Worm (Caenorhabditis elegans) whole organism, mixed stage, embryonic: ENCODE measurements around the gene pqn-35.

Source experiments
- M03D4.4 ChIP-seq: sonication (generic microtip); optimal IDR thresholded peaks from 2 replicates; lab custom pipeline; 2017; ENCODE audit warnings: mild to moderate bottlenecking, missing genetic modification characterization, missing compliant biosample characterization
- bed-3 ChIP-seq: fragments of 200-800 bp; sonication (Bioruptor generic); optimal IDR thresholded peaks from 3 replicates; lab custom pipeline; 2018; ENCODE audit warnings: mild to moderate bottlenecking, missing genetic modification characterization, moderate library complexity, missing compliant biosample characterization
- blmp-1 ChIP-seq: fragments of 150-350 bp; optimal IDR thresholded peaks from 2 replicates; lab custom pipeline; 2014; ENCODE audit warnings: missing biosample characterization, missing genetic modification characterization
- ceh-43 ChIP-seq: fragments of 200-800 bp; sonication (Bioruptor generic); optimal IDR thresholded peaks from 2 replicates; lab custom pipeline; 2018; ENCODE audit warnings: mild to moderate bottlenecking, missing genetic modification characterization, moderate library complexity, missing compliant biosample characterization
- ces-1 ChIP-seq: fragments of 150-350 bp; optimal IDR thresholded peaks from 2 replicates; lab custom pipeline; 2014; ENCODE audit warnings: missing biosample characterization, missing genetic modification reagents, missing genetic modification characterization
- cnd-1 ChIP-seq: fragments of 200-800 bp; sonication (Bioruptor generic); optimal IDR thresholded peaks from 2 replicates; lab custom pipeline; 2018; ENCODE audit warnings: mild to moderate bottlenecking, missing genetic modification characterization, missing compliant biosample characterization
- drap-1 ChIP-seq: fragments of 200-800 bp; sonication (Bioruptor generic); optimal IDR thresholded peaks from 3 replicates; lab custom pipeline; 2018; ENCODE audit warnings: mild to moderate bottlenecking, missing genetic modification characterization, missing compliant biosample characterization
- elt-3 ChIP-seq: fragments of 150-350 bp; optimal IDR thresholded peaks from 2 replicates; lab custom pipeline; 2014; ENCODE audit warnings: missing biosample characterization, missing genetic modification characterization
- flh-1 ChIP-seq: fragments of 200-800 bp; sonication (Bioruptor generic); optimal IDR thresholded peaks from 2 replicates; lab custom pipeline; 2018; ENCODE audit warnings: mild to moderate bottlenecking, missing genetic modification characterization, moderate library complexity, missing compliant biosample characterization
- ham-2 ChIP-seq: fragments of 200-800 bp; sonication (Bioruptor generic); optimal IDR thresholded peaks from 2 replicates; lab custom pipeline; 2018; ENCODE audit warnings: mild to moderate bottlenecking, missing genetic modification characterization, missing compliant biosample characterization
- hlh-1 ChIP-seq: fragments of 150-350 bp; optimal IDR thresholded peaks from 2 replicates; lab custom pipeline; 2014; ENCODE audit warnings: missing biosample characterization, missing genetic modification reagents, missing genetic modification characterization
- lin-13 ChIP-seq: fragments of 150-350 bp; optimal IDR thresholded peaks from 2 replicates; lab custom pipeline; 2014; ENCODE audit warnings: missing biosample characterization, missing genetic modification characterization
- lin-32 ChIP-seq: fragments of 200-800 bp; sonication (Bioruptor generic); optimal IDR thresholded peaks from 2 replicates; lab custom pipeline; 2018; ENCODE audit warnings: mild to moderate bottlenecking, missing genetic modification characterization, missing compliant biosample characterization
- lsy-2 ChIP-seq: fragments of 150-350 bp; optimal IDR thresholded peaks from 2 replicates; lab custom pipeline; 2014; ENCODE audit warnings: missing biosample characterization, missing genetic modification characterization
- mab-5 ChIP-seq: fragments of 150-350 bp; optimal IDR thresholded peaks from 2 replicates; lab custom pipeline; 2014; ENCODE audit warnings: missing biosample characterization, missing genetic modification characterization
- mep-1 ChIP-seq: fragments of 150-350 bp; optimal IDR thresholded peaks from 2 replicates; lab custom pipeline; 2017; ENCODE audit warnings: missing biosample characterization, missing genetic modification reagents, missing genetic modification characterization, inconsistent platforms
- mls-2 ChIP-seq: sonication (generic microtip); optimal IDR thresholded peaks from 2 replicates; lab custom pipeline; 2016; ENCODE audit warnings: mild to moderate bottlenecking, missing genetic modification characterization, moderate library complexity, missing compliant biosample characterization
- nhr-12 ChIP-seq: fragments of 150-350 bp; optimal IDR thresholded peaks from 2 replicates; lab custom pipeline; 2014; ENCODE audit warnings: missing biosample characterization, missing genetic modification characterization
- nhr-2 ChIP-seq: fragments of 150-350 bp; optimal IDR thresholded peaks from 2 replicates; lab custom pipeline; 2014; ENCODE audit warnings: missing biosample characterization, missing genetic modification characterization
- nhr-237 ChIP-seq: fragments of 150-350 bp; optimal IDR thresholded peaks from 2 replicates; lab custom pipeline; 2014; ENCODE audit warnings: missing biosample characterization, missing genetic modification characterization
- nhr-28 ChIP-seq: fragments of 150-350 bp; optimal IDR thresholded peaks from 2 replicates; lab custom pipeline; 2014; ENCODE audit warnings: missing biosample characterization, missing genetic modification characterization
- nhr-76 ChIP-seq: sonication (generic microtip); optimal IDR thresholded peaks from 2 replicates; lab custom pipeline; 2017; ENCODE audit warnings: missing biosample characterization, missing genetic modification characterization
- pha-4 ChIP-seq: fragments of 150-350 bp; optimal IDR thresholded peaks from 2 replicates; lab custom pipeline; 2018; ENCODE audit warnings: missing biosample characterization, missing genetic modification reagents, missing genetic modification characterization
- sem-2 ChIP-seq: fragments of 200-800 bp; sonication (Bioruptor generic); optimal IDR thresholded peaks from 2 replicates; lab custom pipeline; 2018; ENCODE audit warnings: mild to moderate bottlenecking, missing genetic modification characterization, missing compliant biosample characterization
- snpc-4 ChIP-seq: fragments of 150-350 bp; optimal IDR thresholded peaks from 2 replicates; lab custom pipeline; 2014; ENCODE audit warnings: missing biosample characterization, missing genetic modification characterization
- sptf-1 ChIP-seq: sonication (generic microtip); optimal IDR thresholded peaks from 2 replicates; lab custom pipeline; 2017; ENCODE audit warnings: mild to moderate bottlenecking, missing genetic modification characterization, moderate library complexity, missing compliant biosample characterization
- tbx-8 ChIP-seq: fragments of 200-800 bp; sonication (Bioruptor generic); optimal IDR thresholded peaks from 2 replicates; lab custom pipeline; 2018; ENCODE audit warnings: mild to moderate bottlenecking, missing genetic modification characterization, moderate library complexity, missing compliant biosample characterization
- unc-120 ChIP-seq: sonication (generic microtip); optimal IDR thresholded peaks from 2 replicates; lab custom pipeline; 2017; ENCODE audit warnings: missing genetic modification characterization, missing compliant biosample characterization; ENCODE audit not compliant: poor library complexity, severe bottlenecking
- unc-39 ChIP-seq: fragments of 150-350 bp; optimal IDR thresholded peaks from 2 replicates; lab custom pipeline; 2014; ENCODE audit warnings: missing biosample characterization, missing genetic modification characterization
- unc-62 ChIP-seq: fragments of 150-350 bp; optimal IDR thresholded peaks from 2 replicates; lab custom pipeline; 2014; ENCODE audit warnings: missing biosample characterization, missing genetic modification reagents, missing genetic modification characterization

Gene pqn-35

DNA sequence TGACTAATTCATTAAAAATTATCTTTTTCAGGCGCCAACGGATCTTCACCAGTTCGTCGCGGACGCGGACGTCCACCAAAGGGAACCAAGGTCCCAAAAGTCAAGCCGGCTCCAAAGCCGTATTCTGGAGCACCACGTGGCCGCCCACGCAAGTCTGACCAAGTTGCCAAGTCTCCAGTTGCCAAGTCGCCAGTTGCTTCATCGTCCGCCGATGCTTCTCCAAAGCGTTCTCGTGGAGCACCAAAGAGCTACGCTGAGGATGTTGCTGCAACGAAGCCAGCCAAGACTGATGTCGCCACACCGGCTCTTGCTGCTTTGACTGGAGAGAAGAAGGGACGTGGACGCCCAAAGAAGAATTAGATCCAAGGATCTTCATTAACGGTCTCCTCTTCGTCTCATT is 60.4 kb downstream of the pqn-35 start:
- TF ChIP-seq hlh-1 (tag; lab: Kevin White, UChicago) (no peak), nhr-28 (tag; lab: Kevin White, UChicago) (no peak), ces-1 (GFP tag; lab: Kevin White, UChicago) (no peak), mep-1 (tag; lab: Kevin White, UChicago) (no peak), unc-120 (tag; lab: Kevin White, UChicago) (no peak), mls-2 (tag; lab: Kevin White, UChicago) (no peak), unc-62 (GFP tag; lab: Kevin White, UChicago) (no peak), M03D4.4 (no peak), ham-2 (GFP tag; lab: Kevin White, UChicago) (no peak), lin-13 (tag; lab: Kevin White, UChicago) (no peak), blmp-1 (no peak), sem-2 (no peak), nhr-76 (tag; lab: Kevin White, UChicago) (no peak), pha-4 (tag; lab: Kevin White, UChicago) (no peak)

DNA sequence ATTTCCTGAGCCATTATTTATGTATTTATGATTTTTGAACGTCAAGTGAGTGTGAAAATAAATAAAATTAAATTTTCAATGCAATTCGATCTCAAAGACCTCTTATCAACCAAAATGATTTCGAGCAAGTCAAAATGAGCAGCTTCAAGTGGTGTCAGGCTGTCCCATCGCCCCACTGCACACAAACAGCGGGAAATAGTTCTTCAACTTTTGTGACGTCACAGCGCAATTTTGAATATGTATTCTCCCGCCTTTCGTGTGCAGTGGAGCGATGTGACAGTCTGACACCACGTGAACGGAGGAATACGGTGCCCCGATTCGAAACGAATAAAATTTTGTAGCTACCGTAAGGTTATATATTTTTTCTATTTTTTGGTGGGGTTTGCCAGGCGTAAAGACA is 60.9 kb downstream of the pqn-35 start:
- TF ChIP-seq flh-1 (GFP tag; lab: Kevin White, UChicago) (no peak), M03D4.4 (no peak), nhr-12 (tag; lab: Kevin White, UChicago) (no peak), ces-1 (GFP tag; lab: Kevin White, UChicago) (no peak), lin-13 (tag; lab: Kevin White, UChicago) (no peak), unc-39 (tag; lab: Kevin White, UChicago) (no peak), mep-1 (tag; lab: Kevin White, UChicago) (no peak), snpc-4 (tag; lab: Kevin White, UChicago) (no peak), sptf-1 (tag; lab: Kevin White, UChicago) (no peak), nhr-28 (tag; lab: Kevin White, UChicago) (no peak), mab-5 (no peak)

DNA sequence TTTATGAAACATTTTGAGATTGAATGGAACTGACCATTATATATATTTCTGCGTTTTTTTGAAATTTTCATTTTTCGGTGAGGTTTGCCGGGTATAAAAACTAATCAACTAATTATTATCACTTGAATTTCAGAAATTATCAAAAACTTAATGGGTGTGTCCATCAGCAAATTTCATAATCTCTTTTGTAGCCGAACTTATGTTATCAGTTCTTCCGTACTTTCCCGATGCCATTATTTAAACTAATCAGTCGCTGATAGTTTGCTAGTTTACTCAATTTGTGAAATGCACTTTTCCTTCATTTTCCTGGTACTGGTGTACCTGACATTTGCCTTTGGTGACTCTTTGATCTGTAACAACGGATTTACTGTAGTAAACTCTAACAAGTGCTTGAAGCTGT is 61.4 kb downstream of the pqn-35 start:
- TF ChIP-seq pha-4 (tag; lab: Kevin White, UChicago) (no peak), ceh-43 (GFP tag; lab: Kevin White, UChicago) (no peak), snpc-4 (tag; lab: Kevin White, UChicago) (no peak), elt-3 (tag; lab: Kevin White, UChicago) (no peak), sptf-1 (tag; lab: Kevin White, UChicago) (no peak), lin-13 (tag; lab: Kevin White, UChicago) (no peak), cnd-1 (tag; lab: Kevin White, UChicago) (no peak), tbx-8 (GFP tag; lab: Kevin White, UChicago) (no peak), lsy-2 (tag; lab: Kevin White, UChicago) (no peak)

DNA sequence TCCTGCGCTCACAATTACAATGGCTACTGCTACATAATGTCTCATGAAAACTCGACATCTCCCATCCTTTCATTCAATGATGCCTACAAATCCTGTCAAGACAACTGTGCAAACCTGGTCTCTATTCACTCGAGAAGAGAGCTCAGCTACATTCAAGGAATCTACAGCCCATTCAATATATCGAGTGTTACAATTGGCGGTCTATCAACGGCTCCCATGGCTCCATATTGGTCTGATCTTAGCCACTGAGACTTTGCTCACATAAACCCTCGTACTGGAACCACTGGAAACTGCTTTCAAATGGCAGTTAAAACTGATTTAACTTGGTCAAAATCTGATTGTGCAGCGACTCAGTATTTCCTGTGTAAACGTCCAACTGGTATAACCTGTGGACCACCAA is 62.7 kb downstream of the pqn-35 start, which contains the start of gene T05A7.3:
T05A7.3 (plus strand) TSS at position 301 of the 400 bp plus-strand sequence.
- TF ChIP-seq blmp-1: no peak
- no peak for TF ChIP-seq nhr-237 (tag; lab: Kevin White, UChicago)
- TF ChIP-seq unc-39 (tag; lab: Kevin White, UChicago): no peak
- TF ChIP-seq nhr-2 (tag; lab: Kevin White, UChicago): no peak
- no peak for TF ChIP-seq bed-3
- TF ChIP-seq cnd-1 (tag; lab: Kevin White, UChicago): no peak
- no peak for TF ChIP-seq tbx-8 (GFP tag; lab: Kevin White, UChicago)
- TF ChIP-seq snpc-4 (tag; lab: Kevin White, UChicago): no peak
- TF ChIP-seq drap-1: no peak
- TF ChIP-seq lin-32 (GFP tag; lab: Kevin White, UChicago): no peak
- TF ChIP-seq M03D4.4: no peak
